Fruit fly (Drosophila melanogaster) S2 (cell line): Measurements from ENCODE around the gene Trm7-34.

Experiments
- CG8478 ChIP-seq: fragments of >200 bp; optimal IDR thresholded peaks from 2 replicates; lab custom pipeline; 2018
- CTCF ChIP-seq, 2 experiments: fragments of >200 bp; optimal IDR thresholded peaks; 2 replicates each; lab custom pipeline; 2018

- TF ChIP-seq CG8478 (lab: Kevin White, UChicago) (no peak), CTCF (optimal IDR thresholded peaks at IDR 0.05; lab: Kevin White, UChicago) (no peak)
Measured at dm6 chr3R:21156572-21157480, 23.1 kb upstream of the Trm7-34 start.
